Fruit fly (Drosophila melanogaster): ENCODE results near the gene CG13375.
A peak's percentile ranks its signal among the peaks of the same experiment; 100 is the strongest.

Gene CG13375

DNA sequence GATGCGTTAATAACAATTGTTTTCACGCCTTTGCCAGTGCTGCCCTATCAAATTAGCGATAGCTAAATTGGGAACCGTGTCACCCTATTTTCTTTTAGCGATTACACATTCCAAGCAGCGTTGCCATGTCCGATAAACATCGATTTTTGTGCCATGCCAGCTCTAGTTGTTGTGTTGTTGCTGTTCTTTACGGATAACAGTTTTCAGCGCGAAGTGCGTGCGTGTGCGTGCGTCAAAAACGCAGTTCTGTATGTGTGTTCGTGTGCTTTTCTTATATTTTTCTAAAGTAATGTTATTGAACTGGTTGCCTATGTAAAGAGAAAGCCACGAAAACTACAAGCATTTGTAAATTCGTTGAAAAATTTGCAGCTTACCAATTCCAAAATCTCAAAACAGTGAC lies 49.0 kb downstream of the CG13375 start, which contains the start of the genes CG3038 and G9a (continued):
- TF ChIP-seq CG8290 (GFP tag; optimal IDR thresholded peaks at IDR 0.05) (peak; percentile 44), CG8290 (tag; optimal IDR thresholded peaks at IDR 0.05) (peak; percentile 47 to 81), Fer2 (tag; optimal IDR thresholded peaks at IDR 0.05) (no peak), PHDP (tag; optimal IDR thresholded peaks at IDR 0.05) (peak; percentile 14), sens (GFP tag) (peak; percentile 82), CG10321 (GFP tag; IDR thresholded peaks at IDR 0.05) (no peak), CG6683 (GFP tag; optimal IDR thresholded peaks at IDR 0.05) (no peak), CG32767 (GFP tag; IDR thresholded peaks at IDR 0.05) (no peak), CG18262 (tag; optimal IDR thresholded peaks at IDR 0.05) (no peak), slbo (GFP tag; IDR thresholded peaks at IDR 0.05) (no peak), zfh2 (GFP tag; optimal IDR thresholded peaks at IDR 0.05) (peak; percentile 52), vfl (GFP tag; optimal IDR thresholded peaks at IDR 0.05) (no peak), Ptx1 (GFP tag; IDR thresholded peaks at IDR 0.05) (no peak), sc (optimal IDR thresholded peaks at IDR 0.05) (no peak), sc (GFP tag; optimal IDR thresholded peaks at IDR 0.05) (no peak), CG12104 (GFP tag; optimal IDR thresholded peaks at IDR 0.05) (no peak), zf30C (GFP tag; optimal IDR thresholded peaks at IDR 0.05) (no peak), CG13296 (GFP tag; optimal IDR thresholded peaks at IDR 0.05) (no peak), ind (GFP tag; optimal IDR thresholded peaks at IDR 0.05) (no peak), CG14050 (GFP tag; IDR thresholded peaks at IDR 0.05) (no peak), CG30403 (GFP tag; optimal IDR thresholded peaks at IDR 0.05) (peak; percentile 35), B-H2 (GFP tag; optimal IDR thresholded peaks at IDR 0.05) (peak; percentile 48), Hmr (GFP tag; optimal IDR thresholded peaks at IDR 0.05) (no peak), Dref (GFP tag; IDR thresholded peaks at IDR 0.05) (no peak), gfzf (GFP tag; optimal IDR thresholded peaks at IDR 0.05) (peak; percentile 59), CG10979 (tag; optimal IDR thresholded peaks at IDR 0.05) (peak; percentile 4), CG18599 (GFP tag; optimal IDR thresholded peaks at IDR 0.05) (no peak), Aef1 (GFP tag; IDR thresholded peaks at IDR 0.05) (no peak), CG6689 (GFP tag; IDR thresholded peaks at IDR 0.05) (no peak), dimm (GFP tag; IDR thresholded peaks at IDR 0.05) (no peak), CG10543 (GFP tag; optimal IDR thresholded peaks at IDR 0.05) (peak; percentile 24), tx (GFP tag; optimal IDR thresholded peaks at IDR 0.05) (no peak), Bgb (GFP tag; IDR thresholded peaks at IDR 0.05; ENCODE audit: partially characterized antibody) (no peak), crol (GFP tag; IDR thresholded peaks at IDR 0.05) (no peak), HLHmδ (GFP tag; optimal IDR thresholded peaks at IDR 0.05) (no peak), E2f2 (GFP tag; IDR thresholded peaks at IDR 0.05) (no peak), Atf3 (GFP tag; optimal IDR thresholded peaks at IDR 0.05) (peak; percentile 25), vvl (GFP tag; IDR thresholded peaks at IDR 0.05) (no peak), ATbp (GFP tag; optimal IDR thresholded peaks at IDR 0.05) (no peak), stc (GFP tag; IDR thresholded peaks at IDR 0.05) (no peak), B-H1 (GFP tag; IDR thresholded peaks at IDR 0.05) (no peak), p53 (GFP tag; optimal IDR thresholded peaks at IDR 0.05) (peak; percentile 51), sug (tag; optimal IDR thresholded peaks at IDR 0.05) (peak; percentile 48), CG3065 (GFP tag; optimal IDR thresholded peaks at IDR 0.05) (no peak), CG33213 (GFP tag; optimal IDR thresholded peaks at IDR 0.05) (peak; percentile 77), pita (GFP tag; optimal IDR thresholded peaks at IDR 0.05) (peak; percentile 66), lmd (GFP tag; IDR thresholded peaks at IDR 0.05) (no peak), peb (GFP tag; IDR thresholded peaks at IDR 0.05) (no peak), onecut (GFP tag; IDR thresholded peaks at IDR 0.05) (peak; percentile 82), Nf-YA (GFP tag; IDR thresholded peaks at IDR 0.05) (no peak), prd (optimal IDR thresholded peaks at IDR 0.05) (no peak), prd (GFP tag; IDR thresholded peaks at IDR 0.05) (no peak), Dbx (GFP tag; IDR thresholded peaks at IDR 0.05) (no peak), CG6854 (GFP tag; optimal IDR thresholded peaks at IDR 0.05) (peak; percentile 30)
